Worm (Caenorhabditis elegans) whole organism, young adult: ENCODE measurements around the gene yap-1.
A peak's percentile ranks its signal among the peaks of the same experiment; 100 is the strongest.

Source experiments
- B0035.1 ChIP-seq: sonication (generic microtip); optimal IDR thresholded peaks from 2 replicates; lab custom pipeline; 2016; ENCODE audit warnings: missing genetic modification characterization, mild to moderate bottlenecking, missing compliant biosample characterization, missing genotype, missing genetic modification reagents
- F39B2.1 ChIP-seq: fragments of 200-800 bp; sonication (Bioruptor generic); IDR thresholded peaks from 2 replicates; pipeline ENCODE4 v1.3.6; 2022; ENCODE audit warnings: missing genetic modification reagents, missing genetic modification characterization, missing compliant biosample characterization
- F57C9.4 ChIP-seq: sonication (generic microtip); optimal IDR thresholded peaks from 2 replicates; lab custom pipeline; 2017; ENCODE audit warnings: mild to moderate bottlenecking, missing genetic modification characterization, missing compliant biosample characterization
- K11D2.4 ChIP-seq: fragments of 200-800 bp; sonication (Bioruptor generic); IDR thresholded peaks from 2 replicates; pipeline ENCODE4 v1.3.6; 2022; ENCODE audit warnings: missing genetic modification reagents, missing genetic modification characterization, missing compliant biosample characterization
- K12H6.12 ChIP-seq: fragments of 200-800 bp; sonication (Bioruptor generic); optimal IDR thresholded peaks from 2 replicates; lab custom pipeline; 2018; ENCODE audit warnings: mild to moderate bottlenecking, missing genetic modification characterization, missing compliant biosample characterization
- Y53F4B.3 ChIP-seq: fragments of 200-800 bp; sonication (Bioruptor generic); IDR thresholded peaks from 2 replicates; pipeline ENCODE4 v1.3.6; 2022; ENCODE audit warnings: missing genetic modification reagents, missing genetic modification characterization, missing compliant biosample characterization
- Y53G8AR.9 ChIP-seq: fragments of 200-800 bp; sonication (Bioruptor generic); conservative IDR thresholded peaks from 2 replicates; pipeline ENCODE4 v1.3.6; 2022; ENCODE audit warnings: missing genetic modification reagents, missing genetic modification characterization, missing compliant biosample characterization
- ZK185.1 ChIP-seq: sonication (generic microtip); optimal IDR thresholded peaks from 2 replicates; lab custom pipeline; 2016; ENCODE audit warnings: mild to moderate bottlenecking, missing genetic modification characterization, missing compliant biosample characterization; ENCODE audit not compliant: poor library complexity, severe bottlenecking
- ama-1 ChIP-seq, 3 experiments: fragments of 150-350 bp in 1 of 3; sonication (generic microtip) in 2 of 3; optimal IDR thresholded peaks; 2 replicates each; lab custom pipeline; 2014 to 2018; ENCODE audit warnings: missing biosample characterization in 2 of 3, missing genetic modification characterization in 2 of 3, missing genetic modification reagents in 2 of 3
- atf-7 ChIP-seq: sonication (generic microtip); optimal IDR thresholded peaks from 2 replicates; lab custom pipeline; 2017; ENCODE audit warnings: mild to moderate bottlenecking, missing genetic modification characterization, missing compliant biosample characterization
- attf-5 ChIP-seq: fragments of 200-800 bp; sonication (Bioruptor generic); optimal IDR thresholded peaks from 2 replicates; lab custom pipeline; 2018; ENCODE audit warnings: mild to moderate bottlenecking, missing genetic modification characterization, missing compliant biosample characterization
- bed-1 ChIP-seq: fragments of 200-800 bp; sonication (Bioruptor generic); IDR thresholded peaks from 2 replicates; pipeline ENCODE4 v1.3.6; 2022; ENCODE audit warnings: missing genetic modification reagents, missing genetic modification characterization, missing compliant biosample characterization
- ccch-3 ChIP-seq: fragments of 200-800 bp; sonication (Bioruptor generic); optimal IDR thresholded peaks from 2 replicates; lab custom pipeline; 2018; ENCODE audit warnings: mild to moderate bottlenecking, missing genetic modification characterization, missing compliant biosample characterization
- cebp-1 ChIP-seq, 2 experiments: fragments of 200-800 bp in 1 of 2; sonication (Bioruptor generic) in 1 of 2; sonication (generic microtip) in 1 of 2; IDR thresholded peaks in 1 of 2; optimal IDR thresholded peaks in 1 of 2; 2 replicates each; pipeline versions ENCODE4 v1.3.6 to Lab custom; 2017 to 2022; ENCODE audit warnings: missing compliant biosample characterization in 2 of 2, missing genetic modification characterization in 2 of 2, mild to moderate bottlenecking in 1 of 2, missing genetic modification reagents in 1 of 2, moderate library complexity in 1 of 2
- cebp-2 ChIP-seq: fragments of 200-800 bp; sonication (Bioruptor generic); IDR thresholded peaks from 2 replicates; pipeline ENCODE4 v1.3.6; 2022; ENCODE audit warnings: missing genetic modification characterization, missing compliant biosample characterization
- ceh-27 ChIP-seq: fragments of 200-800 bp; sonication (Bioruptor generic); optimal IDR thresholded peaks from 2 replicates; lab custom pipeline; 2018; ENCODE audit warnings: mild to moderate bottlenecking, missing genetic modification characterization, moderate library complexity, missing compliant biosample characterization
- ceh-40 ChIP-seq: fragments of 200-800 bp; sonication (Bioruptor generic); IDR thresholded peaks from 2 replicates; pipeline ENCODE4 v1.3.6; 2022; ENCODE audit warnings: missing genetic modification characterization, missing compliant biosample characterization
- ceh-79 ChIP-seq: sonication (generic microtip); optimal IDR thresholded peaks from 2 replicates; lab custom pipeline; 2017; ENCODE audit warnings: mild to moderate bottlenecking, missing genetic modification characterization, missing compliant biosample characterization
- egl-44 ChIP-seq: fragments of 200-800 bp; sonication (Bioruptor generic); IDR thresholded peaks from 2 replicates; pipeline ENCODE4 v1.3.6; 2022; ENCODE audit warnings: missing genetic modification reagents, missing genetic modification characterization, missing compliant biosample characterization
- hlh-12 ChIP-seq: sonication (generic microtip); optimal IDR thresholded peaks from 2 replicates; lab custom pipeline; 2016; ENCODE audit warnings: missing genetic modification characterization, missing compliant biosample characterization
- hmg-1.2 ChIP-seq: fragments of 200-800 bp; sonication (Bioruptor generic); IDR thresholded peaks from 2 replicates; pipeline ENCODE4 v1.3.6; 2022; ENCODE audit warnings: missing genetic modification reagents, missing genetic modification characterization, missing compliant biosample characterization
- hmg-20 ChIP-seq: fragments of 200-800 bp; sonication (Bioruptor generic); IDR thresholded peaks from 2 replicates; pipeline ENCODE4 v1.3.6; 2022; ENCODE audit warnings: missing genetic modification reagents, missing genetic modification characterization, missing compliant biosample characterization
- lin-26 ChIP-seq: fragments of 200-800 bp; sonication (Bioruptor generic); IDR thresholded peaks from 2 replicates; pipeline ENCODE4 v1.3.6; 2022; ENCODE audit warnings: missing genetic modification reagents, missing genetic modification characterization, missing compliant biosample characterization
- lin-40 ChIP-seq: sonication (generic microtip); optimal IDR thresholded peaks from 2 replicates; lab custom pipeline; 2016; ENCODE audit warnings: missing genetic modification characterization, mild to moderate bottlenecking, missing compliant biosample characterization, missing genotype, missing genetic modification reagents
- mcd-1 ChIP-seq: fragments of 200-800 bp; sonication (Bioruptor generic); IDR thresholded peaks from 2 replicates; pipeline ENCODE4 v1.3.6; 2022; ENCODE audit warnings: missing genetic modification reagents, missing genetic modification characterization, missing compliant biosample characterization
- nfyb-1 ChIP-seq: fragments of 200-800 bp; sonication (Bioruptor generic); IDR thresholded peaks from 2 replicates; pipeline ENCODE4 v1.3.6; 2022; ENCODE audit warnings: missing genetic modification reagents, missing genetic modification characterization, missing compliant biosample characterization
- rec-8 ChIP-seq, 2 experiments: sonication (generic microtip); optimal IDR thresholded peaks; 2 replicates each; lab custom pipeline; 2016; ENCODE audit warnings: mild to moderate bottlenecking in 2 of 2, missing genetic modification characterization in 2 of 2, missing genetic modification reagents in 2 of 2, missing genotype in 2 of 2, missing biosample characterization in 1 of 2, missing compliant biosample characterization in 1 of 2, moderate library complexity in 1 of 2
- snpc-3.4 ChIP-seq: sonication (generic microtip); optimal IDR thresholded peaks from 2 replicates; lab custom pipeline; 2017; ENCODE audit warnings: missing genetic modification characterization, mild to moderate bottlenecking, missing compliant biosample characterization, antibody characterized with exemption, moderate library complexity, missing genotype, missing genetic modification reagents
- snpc-4 ChIP-seq, 5 experiments: fragments of 150-350 bp in 1 of 5; sonication (generic microtip) in 4 of 5; optimal IDR thresholded peaks; 2 replicates each; lab custom pipeline; 2014 to 2018; ENCODE audit warnings: missing genetic modification characterization in 5 of 5, missing biosample characterization in 3 of 5, antibody characterized with exemption in 2 of 5, mild to moderate bottlenecking in 2 of 5, missing compliant biosample characterization in 2 of 5, missing genotype in 2 of 5, moderate library complexity in 2 of 5, missing genetic modification reagents in 1 of 5
- sptf-2 ChIP-seq: fragments of 200-800 bp; sonication (Bioruptor generic); optimal IDR thresholded peaks from 2 replicates; lab custom pipeline; 2018; ENCODE audit warnings: mild to moderate bottlenecking, missing genetic modification characterization, missing compliant biosample characterization
- tlf-1 ChIP-seq: fragments of 200-800 bp; sonication (Bioruptor generic); optimal IDR thresholded peaks from 2 replicates; lab custom pipeline; 2018; ENCODE audit warnings: mild to moderate bottlenecking, missing genetic modification characterization, missing compliant biosample characterization
- unc-62 ChIP-seq: fragments of 150-350 bp; optimal IDR thresholded peaks from 2 replicates; lab custom pipeline; 2014; ENCODE audit warnings: missing biosample characterization, missing genetic modification reagents, missing genetic modification characterization
- zfh-2 ChIP-seq: fragments of 200-800 bp; sonication (Bioruptor generic); conservative IDR thresholded peaks from 2 replicates; pipeline ENCODE4 v1.3.6; 2022; ENCODE audit warnings: missing genetic modification reagents, missing genetic modification characterization, missing compliant biosample characterization
- ztf-6 ChIP-seq: fragments of 200-800 bp; sonication (Bioruptor generic); IDR thresholded peaks from 2 replicates; pipeline ENCODE4 v1.3.6; 2022; ENCODE audit warnings: missing genetic modification reagents, missing genetic modification characterization, missing compliant biosample characterization

Gene yap-1

DNA sequence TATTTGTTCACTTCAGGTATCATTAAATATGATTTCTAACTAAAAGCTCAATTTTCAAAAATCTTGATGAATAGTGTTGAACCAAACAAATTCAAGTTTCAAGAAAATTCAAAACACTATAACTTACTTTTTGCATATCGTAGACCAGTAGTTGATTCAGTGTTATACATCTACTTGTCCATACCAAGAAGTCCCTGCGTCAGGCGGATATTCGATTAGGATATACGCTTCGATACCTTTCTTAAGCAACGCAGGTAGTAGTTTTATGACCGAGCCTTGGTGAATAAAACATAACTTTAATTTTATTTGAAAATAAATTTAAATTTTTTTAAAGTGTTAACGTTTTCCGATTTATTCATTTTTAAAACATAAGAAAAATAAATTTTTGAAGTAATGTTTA is 16.4 kb upstream of the yap-1 start:
- TF ChIP-seq nfyb-1 (GFP tag; lab: Robert Waterston, UW) (0 out of 2 replicates have a peak, but pooled peaks have one; percentile 35), ceh-79 (tag; lab: Kevin White, UChicago) (no peak)

DNA sequence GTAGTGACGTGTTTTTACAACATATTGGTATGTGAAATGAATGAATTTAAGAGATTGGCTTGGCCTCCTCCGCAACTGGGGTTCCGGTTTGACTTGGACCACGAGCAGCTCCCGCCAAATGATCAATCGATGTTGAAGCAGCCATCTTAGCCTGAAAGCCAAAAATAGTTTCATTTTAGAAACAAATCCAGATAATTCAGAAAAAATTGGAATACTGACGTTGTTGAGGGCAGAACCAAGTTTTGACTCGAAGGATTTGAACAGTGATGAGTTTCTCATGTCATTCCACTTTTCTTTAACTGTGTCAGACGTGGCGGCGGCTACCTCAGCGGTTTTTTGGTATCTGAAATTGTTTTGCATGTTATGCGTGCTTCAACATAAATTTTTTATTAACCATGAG is 15.8 kb upstream of the yap-1 start:
- TF ChIP-seq ccch-3 (GFP tag; lab: Kevin White, UChicago), result no peak
- TF ChIP-seq atf-7, result no peak
- 0 out of 2 replicates have a peak, but pooled peaks have one; percentile 15 for TF ChIP-seq nfyb-1 (GFP tag; lab: Robert Waterston, UW)

DNA sequence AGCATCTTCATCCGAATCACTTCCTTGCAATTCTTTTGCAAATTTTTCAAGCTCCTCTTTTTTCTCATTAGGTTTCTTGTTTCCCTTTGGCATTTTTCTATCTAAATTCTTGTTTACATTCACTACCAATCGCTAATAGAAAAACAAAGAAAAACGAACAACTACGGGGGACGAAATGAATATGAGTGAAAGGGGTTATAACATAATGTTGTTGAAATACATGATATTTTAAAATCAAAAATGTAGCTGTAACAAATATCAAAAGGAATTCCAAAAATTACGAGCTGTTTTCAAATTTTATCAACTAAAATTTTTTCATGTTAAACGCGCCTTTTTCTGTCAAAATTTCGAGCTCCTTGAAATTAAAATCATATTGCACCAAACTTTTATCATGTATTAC is 14.7 kb upstream of the yap-1 start, which contains the start of gene F13E6.1:
Gene F13E6.1 (minus strand): TSS at position 101 of the 400 bp plus-strand sequence.
- TF ChIP-seq ceh-40 (GFP tag; lab: Robert Waterston, UW) (no peak), bed-1 (no peak), F39B2.1 (GFP tag; lab: Robert Waterston, UW) (no peak), hlh-12 (tag; lab: Kevin White, UChicago) (no peak), egl-44 (GFP tag; lab: Robert Waterston, UW) (no peak)
- TF ChIP-seq, all 124 proteins: peak for 0

DNA sequence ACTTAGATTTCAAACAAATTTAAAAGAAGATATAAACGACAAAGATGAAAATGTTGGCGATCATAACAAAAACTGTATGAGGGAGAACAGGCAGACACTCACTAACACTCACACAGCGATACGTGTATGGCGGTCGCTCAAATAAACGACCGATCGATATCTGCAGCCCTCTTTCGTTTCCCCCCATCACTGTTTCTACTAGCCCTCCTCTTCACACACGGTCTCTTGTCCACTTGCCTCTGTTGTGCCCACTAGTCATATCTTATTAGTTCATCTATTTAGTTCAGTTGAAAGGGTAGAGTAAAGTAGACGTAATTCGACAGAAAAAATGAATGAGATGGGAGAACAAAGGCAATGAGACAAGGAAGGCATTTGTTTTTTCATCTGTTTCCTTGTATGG is 14.2 kb upstream of the yap-1 start:
- no peak for TF ChIP-seq K12H6.12 (tag; lab: Kevin White, UChicago)
- no peak for TF ChIP-seq sptf-2 (GFP tag; lab: Kevin White, UChicago)
- peak; percentile 3 for TF ChIP-seq ama-1 (optimal IDR thresholded peaks at IDR 0.05; lab: Kevin White, UChicago)
- TF ChIP-seq ama-1 (GFP tag; optimal IDR thresholded peaks at IDR 0.05; lab: Kevin White, UChicago), result no peak
- peak; percentile 48 for TF ChIP-seq lin-40 (tag; lab: Kevin White, UChicago)
- peak; percentile 4 for TF ChIP-seq ZK185.1 (tag; lab: Kevin White, UChicago)
- TF ChIP-seq hmg-1.2, result peak; percentile 26; the same call in 1 of the 2 replicates
- TF ChIP-seq ceh-27 (GFP tag; lab: Kevin White, UChicago), result peak; percentile 58

DNA sequence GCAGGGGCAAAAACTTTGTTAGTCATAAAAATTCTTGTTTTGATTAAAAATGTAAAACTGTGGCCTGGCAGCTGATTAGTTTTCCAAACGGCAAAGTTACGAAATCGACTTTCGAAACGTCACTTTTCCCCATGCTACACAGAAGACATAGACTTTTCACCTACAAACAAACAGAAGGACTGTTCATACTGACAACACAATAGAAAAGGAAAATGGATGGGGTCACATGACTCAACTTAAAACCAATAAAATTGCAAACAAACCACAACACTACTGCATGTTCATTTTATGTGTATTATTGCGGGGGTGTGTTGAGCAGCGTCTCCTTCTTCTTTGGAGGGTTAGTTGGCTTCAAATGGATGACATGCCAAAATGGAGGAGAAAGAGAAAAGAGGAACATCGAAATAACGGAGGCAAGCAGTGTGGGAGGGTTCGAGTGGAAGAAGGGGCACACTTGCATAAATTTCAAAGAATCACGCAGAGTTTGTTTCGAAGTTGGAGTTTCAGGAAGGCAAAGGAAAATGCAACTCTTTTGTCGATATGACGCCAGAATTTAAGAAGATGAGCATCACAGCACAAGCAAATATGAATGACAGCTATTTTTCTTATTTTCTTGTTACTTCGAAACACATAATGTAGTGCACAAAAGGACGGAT is 13.5 kb upstream of the yap-1 start:
- no peak for TF ChIP-seq bed-1
- TF ChIP-seq ceh-27 (GFP tag; lab: Kevin White, UChicago), result peak; percentile 31
- TF ChIP-seq snpc-4 (GFP tag; optimal IDR thresholded peaks at IDR 0.05; lab: Kevin White, UChicago), result no peak
- no peak for TF ChIP-seq snpc-4 (tag; optimal IDR thresholded peaks at IDR 0.05; lab: Kevin White, UChicago)
- no peak for TF ChIP-seq Y53F4B.3 (GFP tag; lab: Robert Waterston, UW)
- TF ChIP-seq cebp-1 (GFP tag; IDR thresholded peaks at IDR 0.05; lab: Robert Waterston, UW), result peak; percentile 96
- TF ChIP-seq cebp-1 (tag; optimal IDR thresholded peaks at IDR 0.05; lab: Kevin White, UChicago), result peak; percentile 97
- TF ChIP-seq cebp-2, result no peak
- peak; percentile 19; the same call in 1 of the 2 replicates for TF ChIP-seq K11D2.4 (GFP tag; lab: Robert Waterston, UW)
- TF ChIP-seq attf-5 (GFP tag; lab: Kevin White, UChicago), result peak; percentile 35
- 0 out of 2 replicates have a peak, but pooled peaks have one; percentile 16 for TF ChIP-seq mcd-1 (GFP tag; lab: Robert Waterston, UW)
- TF ChIP-seq snpc-3.4, result no peak
- no peak for TF ChIP-seq ztf-6
- peak; percentile 85 for TF ChIP-seq unc-62 (GFP tag; lab: Kevin White, UChicago)
- peak; percentile 70 for TF ChIP-seq ama-1 (optimal IDR thresholded peaks at IDR 0.05; lab: Kevin White, UChicago)
- TF ChIP-seq ama-1 (GFP tag; optimal IDR thresholded peaks at IDR 0.05; lab: Kevin White, UChicago), result no peak
- TF ChIP-seq tlf-1 (GFP tag; lab: Kevin White, UChicago), result no peak
- TF ChIP-seq hmg-20 (GFP tag; lab: Robert Waterston, UW), result no peak
- TF ChIP-seq zfh-2 (GFP tag; lab: Robert Waterston, UW), result 0 out of 2 replicates have a peak, but pooled peaks have one; percentile 14
- TF ChIP-seq Y53G8AR.9, result no peak
- TF ChIP-seq lin-26 (GFP tag; lab: Robert Waterston, UW), result no peak
- no peak for TF ChIP-seq hmg-1.2
- TF ChIP-seq rec-8 (tag; optimal IDR thresholded peaks at IDR 0.05; lab: Kevin White, UChicago), result no peak
- no peak for TF ChIP-seq B0035.1 (tag; lab: Kevin White, UChicago)
- TF ChIP-seq F57C9.4, result no peak
